Fruit fly (Drosophila melanogaster) whole organism, embryonic: ENCODE results near the gene Sirt4.

ENCODE experiments used
- ATbp ChIP-seq: fragments of 200-800 bp; sonication (Bioruptor generic); optimal IDR thresholded peaks from 2 replicates; lab custom pipeline; 2017; ENCODE audit warnings: missing biosample characterization, mild to moderate bottlenecking, missing genetic modification characterization, missing genetic modification reagents
- Bteb2 ChIP-seq: fragments of 200-800 bp; sonication (Bioruptor generic); optimal IDR thresholded peaks from 2 replicates; lab custom pipeline; 2016; ENCODE audit warnings: missing biosample characterization, missing genetic modification characterization
- CG10565 ChIP-seq: fragments of 200-800 bp; sonication (Bioruptor generic); optimal IDR thresholded peaks from 3 replicates; lab custom pipeline; 2016; ENCODE audit warnings: missing biosample characterization, mild to moderate bottlenecking, missing genetic modification characterization
- CG11093 ChIP-seq: fragments of 200-800 bp; sonication (Bioruptor generic); IDR thresholded peaks from 3 replicates; pipeline ENCODE4 v1.3.6; 2022; ENCODE audit warnings: missing biosample characterization, missing genetic modification characterization
- CG13123 ChIP-seq: fragments of 200-800 bp; sonication (Bioruptor generic); optimal IDR thresholded peaks from 2 replicates; lab custom pipeline; 2016; ENCODE audit warnings: missing biosample characterization, missing genetic modification characterization
- CG14014 ChIP-seq: fragments of 200-800 bp; sonication (Bioruptor generic); IDR thresholded peaks from 2 replicates; pipeline ENCODE4 v1.3.6; 2022; ENCODE audit warnings: missing biosample characterization, missing genetic modification characterization
- CG14441 ChIP-seq: fragments of 200-800 bp; sonication (Bioruptor generic); IDR thresholded peaks from 2 replicates; pipeline ENCODE4 v1.3.6; 2022; ENCODE audit warnings: missing biosample characterization, missing genetic modification characterization
- CG14667 ChIP-seq: fragments of 200-800 bp; sonication (Bioruptor generic); IDR thresholded peaks from 2 replicates; pipeline ENCODE4 v1.3.6; 2022; ENCODE audit warnings: missing biosample characterization, missing genetic modification characterization
- CG15269 ChIP-seq: fragments of 200-800 bp; sonication (Bioruptor generic); optimal IDR thresholded peaks from 2 replicates; lab custom pipeline; 2018; ENCODE audit warnings: missing biosample characterization, mild to moderate bottlenecking, missing genetic modification characterization, moderate library complexity
- CG15514 ChIP-seq: fragments of 200-800 bp; sonication (Bioruptor generic); optimal IDR thresholded peaks from 3 replicates; lab custom pipeline; 2017; ENCODE audit warnings: missing biosample characterization, missing genetic modification characterization, mild to moderate bottlenecking, moderate library complexity, missing genetic modification reagents
- CG16863 ChIP-seq: fragments of 200-800 bp; sonication (Bioruptor generic); optimal IDR thresholded peaks from 3 replicates; lab custom pipeline; 2016; ENCODE audit warnings: missing biosample characterization, missing genetic modification characterization
- CG17328 ChIP-seq: fragments of 200-800 bp; sonication (Bioruptor generic); IDR thresholded peaks from 2 replicates; pipeline ENCODE4 v1.3.6; 2022; ENCODE audit warnings: missing biosample characterization, missing genetic modification characterization
- CG18011 ChIP-seq: fragments of 200-800 bp; sonication (Bioruptor generic); optimal IDR thresholded peaks from 2 replicates; lab custom pipeline; 2017; ENCODE audit warnings: missing biosample characterization, missing genetic modification characterization, mild to moderate bottlenecking, moderate library complexity, missing genotype
- CG30403 ChIP-seq: fragments of 200-800 bp; sonication (Bioruptor generic); optimal IDR thresholded peaks from 3 replicates; lab custom pipeline; 2016; ENCODE audit warnings: missing biosample characterization, missing genetic modification characterization
- CG32767 ChIP-seq: fragments of 200-800 bp; sonication (Bioruptor generic); IDR thresholded peaks from 2 replicates; pipeline ENCODE4 v1.3.6; 2022; ENCODE audit warnings: missing biosample characterization, missing genetic modification characterization
- CG33213 ChIP-seq: fragments of 200-800 bp; sonication (Bioruptor generic); optimal IDR thresholded peaks from 3 replicates; lab custom pipeline; 2016; ENCODE audit warnings: missing biosample characterization, missing genetic modification characterization
- CG33557 ChIP-seq: fragments of 200-800 bp; sonication (Bioruptor generic); optimal IDR thresholded peaks from 2 replicates; lab custom pipeline; 2019; ENCODE audit warnings: missing biosample characterization, mild to moderate bottlenecking, missing genetic modification characterization, moderate library complexity
- CG3847 ChIP-seq: fragments of 200-800 bp; sonication (Bioruptor generic); IDR thresholded peaks from 2 replicates; pipeline ENCODE4 v1.3.6; 2022; ENCODE audit warnings: missing biosample characterization, missing genetic modification characterization
- CG4730 ChIP-seq: fragments of 200-800 bp; sonication (Bioruptor generic); IDR thresholded peaks from 2 replicates; pipeline ENCODE4 v1.3.6; 2022; ENCODE audit warnings: missing biosample characterization, missing genetic modification characterization
- CG8359 ChIP-seq: fragments of 200-800 bp; sonication (Bioruptor generic); optimal IDR thresholded peaks from 2 replicates; lab custom pipeline; 2017; ENCODE audit warnings: missing biosample characterization, mild to moderate bottlenecking, missing genetic modification characterization, borderline replicate concordance
- CG9727 ChIP-seq: fragments of 200-800 bp; sonication (Bioruptor generic); optimal IDR thresholded peaks from 3 replicates; lab custom pipeline; 2017; ENCODE audit warnings: missing biosample characterization, mild to moderate bottlenecking, missing genetic modification characterization
- CG9932 ChIP-seq: fragments of 200-800 bp; sonication (Bioruptor generic); IDR thresholded peaks from 2 replicates; pipeline ENCODE4 v1.3.6; 2022; ENCODE audit warnings: missing biosample characterization, missing genetic modification characterization
- CHES-1-like ChIP-seq: fragments of 200-800 bp; sonication (Bioruptor generic); optimal IDR thresholded peaks from 2 replicates; lab custom pipeline; 2016; ENCODE audit warnings: missing biosample characterization, missing genetic modification characterization
- Chrac-16 ChIP-seq: fragments of 200-800 bp; sonication (Bioruptor generic); optimal IDR thresholded peaks from 3 replicates; lab custom pipeline; 2016; ENCODE audit warnings: missing biosample characterization, missing genetic modification characterization
- CoRest ChIP-seq: fragments of 200-800 bp; sonication (Bioruptor generic); optimal IDR thresholded peaks from 3 replicates; lab custom pipeline; 2018; ENCODE audit warnings: missing biosample characterization, mild to moderate bottlenecking, missing genetic modification characterization, moderate library complexity
- D19A ChIP-seq: fragments of 200-800 bp; optimal IDR thresholded peaks from 3 replicates; lab custom pipeline; 2019; ENCODE audit warnings: missing biosample characterization, mild to moderate bottlenecking, missing genetic modification characterization, moderate library complexity
- Dfd ChIP-seq, 2 experiments: fragments of >200 bp; optimal IDR thresholded peaks; 2 replicates each; lab custom pipeline; 2017; ENCODE audit warnings: missing biosample characterization in 2 of 2, missing genetic modification characterization in 2 of 2
- Dref ChIP-seq: fragments of 200-800 bp; sonication (Bioruptor generic); IDR thresholded peaks from 2 replicates; pipeline ENCODE4 v1.3.6; 2022; ENCODE audit warnings: missing biosample characterization, missing genetic modification characterization
- Drgx ChIP-seq: fragments of 200-800 bp; sonication (Bioruptor generic); IDR thresholded peaks from 2 replicates; pipeline ENCODE4 v1.3.6; 2022; ENCODE audit warnings: missing biosample characterization, missing genetic modification characterization
- HLH54F ChIP-seq: fragments of 200-800 bp; sonication (Bioruptor generic); optimal IDR thresholded peaks from 3 replicates; lab custom pipeline; 2016; ENCODE audit warnings: missing biosample characterization, missing genetic modification characterization
- HLHmδ ChIP-seq: fragments of 200-800 bp; sonication (Bioruptor generic); optimal IDR thresholded peaks from 2 replicates; lab custom pipeline; 2018; ENCODE audit warnings: missing biosample characterization, mild to moderate bottlenecking, missing genetic modification characterization, moderate library complexity
- Hand ChIP-seq: fragments of 200-800 bp; sonication (Bioruptor generic); optimal IDR thresholded peaks from 2 replicates; lab custom pipeline; 2017; ENCODE audit warnings: mild to moderate bottlenecking, missing biosample characterization, missing genetic modification reagents, missing genetic modification characterization
- Lpt ChIP-seq: fragments of >200 bp; optimal IDR thresholded peaks from 2 replicates; lab custom pipeline; 2018; ENCODE audit warnings: missing biosample characterization, missing genetic modification characterization
- Myb ChIP-seq: fragments of 200-800 bp; sonication (Bioruptor generic); optimal IDR thresholded peaks from 2 replicates; lab custom pipeline; 2016; ENCODE audit warnings: missing biosample characterization, missing genetic modification characterization
- NC2α ChIP-seq: fragments of 200-800 bp; sonication (Bioruptor generic); optimal IDR thresholded peaks from 2 replicates; lab custom pipeline; 2016; ENCODE audit warnings: missing biosample characterization, missing genetic modification characterization
- Poxn ChIP-seq: fragments of 200-800 bp; sonication (Bioruptor generic); IDR thresholded peaks from 2 replicates; pipeline ENCODE4 v1.3.6; 2022; ENCODE audit warnings: missing biosample characterization, missing genetic modification characterization
- Scr ChIP-seq: fragments of 200-800 bp; sonication (Bioruptor generic); IDR thresholded peaks from 2 replicates; pipeline ENCODE4 v1.3.6; 2022; ENCODE audit warnings: missing biosample characterization, missing genetic modification characterization; ENCODE audit not compliant: partially characterized antibody
- Trl ChIP-seq, 3 experiments: fragments of >200 bp in 2 of 3; fragments of 200-800 bp in 1 of 3; sonication (Bioruptor generic) in 1 of 3; optimal IDR thresholded peaks; 2 replicates in 1 of 3; 3 replicates in 2 of 3; lab custom pipeline; 2016 to 2017; ENCODE audit warnings: missing biosample characterization in 1 of 3, missing genetic modification characterization in 1 of 3
- Xbp1 ChIP-seq: fragments of 200-800 bp; sonication (Bioruptor generic); optimal IDR thresholded peaks from 3 replicates; lab custom pipeline; 2016; ENCODE audit warnings: missing biosample characterization, mild to moderate bottlenecking, missing genetic modification characterization
- dati ChIP-seq: fragments of 200-800 bp; sonication (Bioruptor generic); IDR thresholded peaks from 2 replicates; pipeline ENCODE4 v1.3.6; 2022; ENCODE audit warnings: missing biosample characterization, missing genetic modification characterization
- fd102C ChIP-seq: fragments of 200-800 bp; sonication (Bioruptor generic); optimal IDR thresholded peaks from 2 replicates; lab custom pipeline; 2018; ENCODE audit warnings: missing biosample characterization, mild to moderate bottlenecking, missing genetic modification characterization, moderate library complexity
- gfzf ChIP-seq: fragments of 200-800 bp; sonication (Bioruptor generic); optimal IDR thresholded peaks from 2 replicates; lab custom pipeline; 2016; ENCODE audit warnings: missing biosample characterization, mild to moderate bottlenecking, missing genetic modification characterization, moderate library complexity
- her ChIP-seq: fragments of 200-800 bp; sonication (Bioruptor generic); optimal IDR thresholded peaks from 2 replicates; lab custom pipeline; 2016; ENCODE audit warnings: missing biosample characterization, missing genetic modification characterization
- jigr1 ChIP-seq: fragments of 200-800 bp; sonication (Bioruptor generic); IDR thresholded peaks from 3 replicates; pipeline ENCODE4 v1.3.6; 2022; ENCODE audit warnings: missing biosample characterization, missing genetic modification characterization
- psq ChIP-seq: fragments of 200-800 bp; sonication (Bioruptor generic); optimal IDR thresholded peaks from 2 replicates; lab custom pipeline; 2017; ENCODE audit warnings: missing biosample characterization, missing genetic modification characterization
- sens-2 ChIP-seq: fragments of 200-800 bp; sonication (Bioruptor generic); IDR thresholded peaks from 2 replicates; pipeline ENCODE4 v1.3.6; 2022; ENCODE audit warnings: missing biosample characterization, missing genetic modification characterization
- slp2 ChIP-seq: fragments of 200-800 bp; sonication (Bioruptor generic); optimal IDR thresholded peaks from 2 replicates; lab custom pipeline; 2016; ENCODE audit warnings: missing biosample characterization, missing genetic modification characterization
- stwl ChIP-seq: fragments of 200-800 bp; sonication (Bioruptor generic); optimal IDR thresholded peaks from 3 replicates; lab custom pipeline; 2018; ENCODE audit warnings: missing biosample characterization, mild to moderate bottlenecking, missing genetic modification characterization, moderate library complexity
- vfl ChIP-seq: fragments of 200-800 bp; sonication (Bioruptor generic); optimal IDR thresholded peaks from 2 replicates; lab custom pipeline; 2016; ENCODE audit warnings: missing biosample characterization, missing genetic modification characterization

Sirt4 gene

dm6 chrX:5672243-5673051, 6.7 kb upstream of the Sirt4 start, which contains the start of gene RpL35 (continued):
- TF ChIP-seq CG32767 (GFP tag; lab: Robert Waterston, UW), result no peak
- no peak for TF ChIP-seq Poxn
- TF ChIP-seq CG8359, result peak; percentile 6
- TF ChIP-seq Hand (GFP tag; lab: Kevin White, UChicago), result peak; percentile 49
- TF ChIP-seq slp2, result no peak
- no peak for TF ChIP-seq dati (GFP tag; lab: Robert Waterston, UW)
- TF ChIP-seq CG15269, result peak; percentile 33
- no peak for TF ChIP-seq Dfd (GFP tag; optimal IDR thresholded peaks at IDR 0.05; lab: Kevin White, UChicago)
- no peak for TF ChIP-seq NC2α (GFP tag; lab: Kevin White, UChicago)
- TF ChIP-seq CG13123 (GFP tag; lab: Kevin White, UChicago), result no peak
- TF ChIP-seq CG14014 (GFP tag; lab: Robert Waterston, UW), result peak; percentile 18; the same call in 1 of the 2 replicates
- peak; percentile 24; the same call in 1 of the 2 replicates for TF ChIP-seq CG9932 (GFP tag; lab: Robert Waterston, UW)
- peak; percentile 15 for TF ChIP-seq CG30403 (GFP tag; lab: Kevin White, UChicago)
- no peak for TF ChIP-seq sens-2 (GFP tag; lab: Robert Waterston, UW)
- TF ChIP-seq CHES-1-like (GFP tag; lab: Kevin White, UChicago), result peak; percentile 11
- TF ChIP-seq D19A (tag; lab: Kevin White, UChicago), result no peak
- no peak for TF ChIP-seq Lpt
- TF ChIP-seq Trl (optimal IDR thresholded peaks at IDR 0.05; lab: Kevin White, UChicago), result no peak
- TF ChIP-seq Trl (GFP tag; optimal IDR thresholded peaks at IDR 0.05; lab: Kevin White, UChicago), result peak; percentile 32
- no peak for TF ChIP-seq Drgx (GFP tag; lab: Robert Waterston, UW)
- TF ChIP-seq vfl, result peak; percentile 11
- peak; percentile 6 for TF ChIP-seq CG33213 (GFP tag; lab: Kevin White, UChicago)
- peak; percentile 60 for TF ChIP-seq Dref (GFP tag; lab: Robert Waterston, UW)
- no peak for TF ChIP-seq CG3847 (GFP tag; lab: Robert Waterston, UW)
- TF ChIP-seq CG9727 (GFP tag; lab: Kevin White, UChicago), result peak; percentile 50
- TF ChIP-seq fd102C (GFP tag; lab: Kevin White, UChicago), result no peak
- TF ChIP-seq CG14667 (GFP tag; lab: Robert Waterston, UW), result no peak
- no peak for TF ChIP-seq HLHmδ (GFP tag; lab: Kevin White, UChicago)
- TF ChIP-seq Chrac-16, result no peak
- peak; percentile 25 for TF ChIP-seq HLH54F
- peak; percentile 30 for TF ChIP-seq ATbp
- no peak for TF ChIP-seq psq (GFP tag; lab: Kevin White, UChicago)
- peak; percentile 23 for TF ChIP-seq Bteb2 (GFP tag; lab: Kevin White, UChicago)
- peak; percentile 12 for TF ChIP-seq Xbp1 (GFP tag; lab: Kevin White, UChicago)
- TF ChIP-seq CG4730, result no peak
- TF ChIP-seq CG17328 (GFP tag; lab: Robert Waterston, UW), result no peak
- peak; percentile 50 for TF ChIP-seq her
- TF ChIP-seq gfzf (GFP tag; lab: Kevin White, UChicago), result peak; percentile 59
- no peak for TF ChIP-seq CoRest
- no peak for TF ChIP-seq stwl (tag; lab: Kevin White, UChicago)
- TF ChIP-seq CG10565 (GFP tag; lab: Kevin White, UChicago), result no peak
- peak; percentile 21 for TF ChIP-seq CG18011 (GFP tag; lab: Kevin White, UChicago)
- TF ChIP-seq CG14441 (GFP tag; lab: Robert Waterston, UW), result no peak
- TF ChIP-seq jigr1 (GFP tag; lab: Robert Waterston, UW), result no peak
- TF ChIP-seq CG15514 (GFP tag; lab: Kevin White, UChicago), result peak; percentile 98
- peak; percentile 35 for TF ChIP-seq Myb (GFP tag; lab: Kevin White, UChicago)
- peak; percentile 3 for TF ChIP-seq CG16863 (GFP tag; lab: Kevin White, UChicago)
- TF ChIP-seq CG33557 (GFP tag; lab: Kevin White, UChicago), result peak; percentile 25
- TF ChIP-seq Scr (GFP tag; lab: Robert Waterston, UW), result peak; percentile 52
- TF ChIP-seq CG11093 (GFP tag; lab: Robert Waterston, UW), result no peak
